Worm (Caenorhabditis elegans): ENCODE measurements around the gene hyl-2.

The hyl-2 gene

DNA sequence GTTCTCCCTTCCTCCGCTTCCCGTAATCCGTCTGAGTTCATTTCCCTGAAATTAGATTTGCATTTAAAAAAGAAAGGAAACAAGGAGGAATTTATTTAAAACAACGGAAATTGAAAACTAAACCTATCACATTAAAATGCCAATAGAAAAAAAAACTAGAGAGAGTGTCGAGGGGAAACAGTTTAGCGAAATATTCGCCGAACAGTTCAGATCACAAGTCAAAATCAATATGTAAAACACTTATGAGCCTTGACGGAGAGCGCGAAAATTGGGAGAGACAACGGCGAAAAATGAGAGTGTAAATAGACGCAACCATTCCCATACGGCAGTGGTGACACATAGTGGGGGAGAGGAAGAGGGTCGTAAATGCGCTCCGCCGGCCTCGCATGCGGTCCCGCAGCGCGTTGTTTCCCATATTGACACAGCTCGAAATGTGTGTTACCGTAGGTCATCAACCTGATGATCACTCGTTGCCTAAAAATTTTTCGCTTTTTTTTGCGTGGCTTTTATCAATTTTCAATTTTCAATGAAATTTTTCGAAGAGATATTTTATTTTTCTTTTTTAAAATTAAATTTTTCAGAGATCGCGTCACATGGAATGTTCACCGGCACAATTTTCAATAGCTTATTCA, 12.6 kb upstream of the hyl-2 start, which contains the start of the genes dnj-14 and glit-1 (continued):
- TF ChIP-seq zip-2 (tag; optimal IDR thresholded peaks at IDR 0.05) (no peak), Y105C5A.15 (GFP tag; IDR thresholded peaks at IDR 0.05) (no peak), spr-1 (tag; optimal IDR thresholded peaks at IDR 0.05) (peak; percentile 49), lsy-2 (tag; optimal IDR thresholded peaks at IDR 0.05) (peak; percentile 95 to 98), snpc-4 (tag; optimal IDR thresholded peaks at IDR 0.05) (no peak), madf-9 (GFP tag; conservative IDR thresholded peaks at IDR 0.05) (peak; percentile 72), dmd-9 (GFP tag; IDR thresholded peaks at IDR 0.05) (peak; percentile 57; the same call in 1 of the 2 replicates), ceh-28 (tag; optimal IDR thresholded peaks at IDR 0.05) (peak; percentile 16), ceh-32 (tag; optimal IDR thresholded peaks at IDR 0.05; ENCODE audit: poor library complexity) (no peak), ceh-62 (tag; optimal IDR thresholded peaks at IDR 0.05) (no peak), ZK546.5 (tag; optimal IDR thresholded peaks at IDR 0.05) (peak in 1 of 2 experiments; percentile 67), spr-3 (GFP tag; optimal IDR thresholded peaks at IDR 0.05) (no peak), lin-38 (GFP tag; IDR thresholded peaks at IDR 0.05) (peak; percentile 91), egl-27 (tag; optimal IDR thresholded peaks at IDR 0.05) (no peak), F37D6.2 (tag; optimal IDR thresholded peaks at IDR 0.05) (peak; percentile 57), dmd-6 (GFP tag; IDR thresholded peaks at IDR 0.05) (peak; percentile 89), fkh-10 (GFP tag; optimal IDR thresholded peaks at IDR 0.05) (peak; percentile 54), lin-39 (tag; optimal IDR thresholded peaks at IDR 0.05) (no peak), daf-8 (GFP tag; IDR thresholded peaks at IDR 0.05) (no peak), php-3 (GFP tag; IDR thresholded peaks at IDR 0.05) (peak; percentile 89), nhr-6 (tag; optimal IDR thresholded peaks at IDR 0.05) (peak; percentile 82), mdt-29 (GFP tag; IDR thresholded peaks at IDR 0.05) (peak; percentile 47; the same call in 1 of the 2 replicates), ZK337.2 (GFP tag; IDR thresholded peaks at IDR 0.05) (no peak), nhr-237 (tag; optimal IDR thresholded peaks at IDR 0.05) (no peak), zfp-3 (GFP tag; conservative IDR thresholded peaks at IDR 0.05) (no peak), unc-39 (tag; optimal IDR thresholded peaks at IDR 0.05) (no peak), vab-7 (GFP tag; IDR thresholded peaks at IDR 0.05) (peak; percentile 57; the same call in 1 of the 2 replicates), daf-16 (GFP tag; optimal IDR thresholded peaks at IDR 0.05) (peak; percentile 33 to 46), daf-16 (tag; optimal IDR thresholded peaks at IDR 0.05) (peak; percentile 96), R02D3.7 (tag; optimal IDR thresholded peaks at IDR 0.05) (no peak), mxl-2 (GFP tag; conservative IDR thresholded peaks at IDR 0.05) (no peak), Y75B8A.6 (GFP tag; IDR thresholded peaks at IDR 0.05) (no peak), F49E8.2 (tag; optimal IDR thresholded peaks at IDR 0.05; ENCODE audit: borderline replicate concordance) (no peak), hlh-30 (tag; optimal IDR thresholded peaks at IDR 0.05; ENCODE audit: insufficient read depth) (peak; percentile 96), F26F4.8 (GFP tag; conservative IDR thresholded peaks at IDR 0.05) (no peak), nhr-102 (tag; optimal IDR thresholded peaks at IDR 0.05) (peak; percentile 64), arid-1 (GFP tag; conservative IDR thresholded peaks at IDR 0.05) (peak; percentile 30; the same call in 1 of the 2 replicates), daf-19 (GFP tag; conservative IDR thresholded peaks at IDR 0.05) (no peak), hif-1 (tag; optimal IDR thresholded peaks at IDR 0.05) (peak in 1 of 2 experiments; percentile 85), mxl-3 (GFP tag; optimal IDR thresholded peaks at IDR 0.05) (peak; percentile 88), ctbp-1 (GFP tag; IDR thresholded peaks at IDR 0.05) (peak; percentile 54; the same call in 1 of the 2 replicates), gei-8 (GFP tag; optimal IDR thresholded peaks at IDR 0.05) (no peak), lin-29 (GFP tag; IDR thresholded peaks at IDR 0.05) (no peak), nhr-10 (tag; optimal IDR thresholded peaks at IDR 0.05) (peak; percentile 50), pha-4 (GFP tag; IDR thresholded peaks at IDR 0.05) (peak; percentile 71), pha-4 (tag; optimal IDR thresholded peaks at IDR 0.05) (no peak), nhr-77 (tag; optimal IDR thresholded peaks at IDR 0.05) (peak; percentile 95), jun-1 (tag; optimal IDR thresholded peaks at IDR 0.05) (peak; percentile 76), mdl-1 (tag; optimal IDR thresholded peaks at IDR 0.05) (peak; percentile 21 to 91), cey-2 (tag; optimal IDR thresholded peaks at IDR 0.05; ENCODE audit: borderline replicate concordance, insufficient read depth) (no peak)

Data from whole organism, L4 larva.